Worm (Caenorhabditis elegans): ENCODE data around the gene F54F2.7.

DNA sequence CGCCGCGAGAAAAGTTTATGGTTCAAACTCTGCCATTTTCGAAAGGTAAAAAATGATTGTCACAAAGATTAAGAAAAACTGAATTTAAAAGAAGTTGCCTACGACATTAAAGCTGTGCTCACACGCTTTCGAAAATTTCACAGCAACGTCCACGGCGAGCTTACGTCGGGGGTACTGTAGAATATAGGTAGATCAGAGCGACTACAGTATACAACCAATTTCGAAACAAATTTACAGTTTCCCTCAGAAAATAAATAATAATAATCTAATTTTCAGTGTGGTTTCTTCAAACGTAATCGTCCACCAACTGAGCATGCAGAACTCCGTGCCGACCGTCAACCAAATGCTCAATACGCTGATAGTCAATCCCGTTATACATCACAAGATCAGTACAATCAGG, 17.4 kb upstream of the F54F2.7 start:
- no peak for TF ChIP-seq W03F9.2 (tag; optimal IDR thresholded peaks at IDR 0.05)
- no peak for TF ChIP-seq him-1 (tag; optimal IDR thresholded peaks at IDR 0.05)

Data from whole organism, L4/young adult.